Fruit fly (Drosophila melanogaster) whole organism: ENCODE data around the gene pum.

Experiments used
- EcR ChIP-seq, 2 experiments: fragments of >200 bp; optimal IDR thresholded peaks; 2 replicates each; lab custom pipeline; 2017; ENCODE audit warnings: missing biosample characterization in 2 of 2, missing genetic modification characterization in 2 of 2, missing genetic modification reagents in 2 of 2
- psq ChIP-seq: fragments of >200 bp; optimal IDR thresholded peaks from 2 replicates; lab custom pipeline; 2017
- usp ChIP-seq: fragments of >200 bp; optimal IDR thresholded peaks from 2 replicates; lab custom pipeline; 2017; ENCODE audit warnings: missing biosample characterization, missing genetic modification characterization, mixed read lengths

- no peak for TF ChIP-seq psq (lab: Kevin White, UChicago)
- no peak for TF ChIP-seq EcR (GFP tag; optimal IDR thresholded peaks at IDR 0.05; lab: Kevin White, UChicago)
- no peak for TF ChIP-seq usp (GFP tag; lab: Kevin White, UChicago)
Observed at dm6 chr3R:9222355-9222754, 15.1 kb downstream of the pum start.
